Fruit fly (Drosophila melanogaster) whole organism, pupa: ENCODE measurements around the gene bab1.

Source experiments
- CG10348 ChIP-seq: fragments of 200-800 bp; sonication (Bioruptor generic); IDR thresholded peaks from 2 replicates; pipeline ENCODE4 v1.3.6; 2022; ENCODE audit warnings: missing biosample characterization, missing genetic modification characterization
- CG8301 ChIP-seq: fragments of 200-800 bp; sonication (Bioruptor generic); optimal IDR thresholded peaks from 2 replicates; lab custom pipeline; 2018; ENCODE audit warnings: missing biosample characterization, mild to moderate bottlenecking, missing genetic modification characterization
- EcR ChIP-seq: fragments of 200-800 bp; sonication (Bioruptor generic); optimal IDR thresholded peaks from 3 replicates; lab custom pipeline; 2019; ENCODE audit warnings: missing biosample characterization, missing genetic modification characterization, mild to moderate bottlenecking, moderate library complexity, missing genetic modification reagents
- Pif1B ChIP-seq: fragments of 200-800 bp; sonication (Bioruptor generic); optimal IDR thresholded peaks from 3 replicates; lab custom pipeline; 2016; ENCODE audit warnings: missing biosample characterization, missing genetic modification characterization

dm6 chr3L:1087321-1087720 is 13.6 kb downstream of the bab1 start:
- TF ChIP-seq EcR (GFP tag; lab: Kevin White, UChicago) (no peak), CG8301 (tag; lab: Kevin White, UChicago) (peak; percentile 34), CG10348 (GFP tag; lab: Robert Waterston, UW) (no peak), Pif1B (GFP tag; lab: Kevin White, UChicago) (peak; percentile 44)
